Worm (Caenorhabditis elegans) whole organism, late embryonic: ENCODE measurements around the gene sru-44.

Experiments
- ama-1 ChIP-seq: fragments of 150-350 bp; optimal IDR thresholded peaks from 2 replicates; lab custom pipeline; 2014
- dve-1 ChIP-seq: sonication (generic microtip); optimal IDR thresholded peaks from 2 replicates; lab custom pipeline; 2017; ENCODE audit warnings: antibody characterized with exemption, mild to moderate bottlenecking, missing genetic modification characterization, missing compliant biosample characterization
- fkh-10 ChIP-seq: fragments of 150-350 bp; optimal IDR thresholded peaks from 2 replicates; lab custom pipeline; 2014; ENCODE audit warnings: missing biosample characterization, missing genetic modification reagents, missing genetic modification characterization
- fkh-6 ChIP-seq: sonication (generic microtip); optimal IDR thresholded peaks from 2 replicates; lab custom pipeline; 2016; ENCODE audit warnings: missing genetic modification characterization, missing compliant biosample characterization
- nhr-232 ChIP-seq: sonication (generic microtip); optimal IDR thresholded peaks from 2 replicates; lab custom pipeline; 2016; ENCODE audit warnings: missing genetic modification characterization, missing compliant biosample characterization
- sox-2 ChIP-seq: fragments of 200-800 bp; sonication (Bioruptor generic); IDR thresholded peaks from 2 replicates; pipeline ENCODE4 v1.3.6; 2022; ENCODE audit warnings: missing genetic modification reagents, missing genetic modification characterization, missing compliant biosample characterization

- TF ChIP-seq fkh-10 (GFP tag; lab: Kevin White, UChicago) = no peak
- no peak for TF ChIP-seq ama-1 (lab: Kevin White, UChicago)
- no peak for TF ChIP-seq dve-1 (tag; lab: Kevin White, UChicago)
- no peak for TF ChIP-seq fkh-6 (tag; lab: Kevin White, UChicago)
- no peak for TF ChIP-seq sox-2 (GFP tag; lab: Robert Waterston, UW)
- TF ChIP-seq nhr-232 (tag; lab: Kevin White, UChicago) = no peak
These were observed 38.9 kb upstream of the sru-44 start for ce11 chrV:16506650-16507049.
